Worm (Caenorhabditis elegans) whole organism, L4/young adult: ENCODE measurements around the gene nhx-2.

ENCODE experiments used
- W03F9.2 ChIP-seq: fragments of 150-350 bp; optimal IDR thresholded peaks from 2 replicates; lab custom pipeline; 2014; ENCODE audit warnings: missing biosample characterization, missing genetic modification characterization
- dao-5 ChIP-seq: sonication (generic microtip); optimal IDR thresholded peaks from 2 replicates; lab custom pipeline; 2016; ENCODE audit warnings: missing genotype, missing genetic modification characterization, moderate library complexity, missing compliant biosample characterization

DNA sequence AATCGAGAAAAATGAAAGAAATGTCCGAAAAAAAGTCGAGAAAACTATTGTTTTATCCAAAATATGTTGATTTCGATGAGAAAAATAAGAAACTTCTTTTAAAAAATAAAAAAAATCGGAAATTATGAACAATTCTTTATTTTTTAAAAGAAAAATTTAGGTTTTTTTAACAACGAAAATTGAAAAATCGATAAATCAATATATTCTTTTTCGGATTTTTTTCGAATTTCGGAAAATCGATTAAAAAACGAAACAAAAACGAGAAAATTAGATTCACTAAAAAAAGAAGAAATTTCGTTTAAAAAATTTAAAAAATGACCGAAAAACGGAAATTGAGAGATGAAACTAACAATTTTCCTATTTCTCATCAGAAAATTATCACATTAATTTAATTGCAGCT lies 23.7 kb downstream of the nhx-2 start:
- TF ChIP-seq W03F9.2 (tag; lab: Kevin White, UChicago) = no peak
- no peak for TF ChIP-seq dao-5 (tag; lab: Kevin White, UChicago)
